Fruit fly (Drosophila melanogaster) whole organism, pupa: ENCODE measurements around the gene CG33932.

Experiments used
- CG10348 ChIP-seq: fragments of 200-800 bp; sonication (Bioruptor generic); IDR thresholded peaks from 2 replicates; pipeline ENCODE4 v1.3.6; 2022; ENCODE audit warnings: missing biosample characterization, missing genetic modification characterization
- CG14655 ChIP-seq: fragments of 200-800 bp; sonication (Bioruptor generic); optimal IDR thresholded peaks from 3 replicates; lab custom pipeline; 2017; ENCODE audit warnings: mild to moderate bottlenecking, missing biosample characterization, missing genetic modification reagents, missing genetic modification characterization
- CG15710 ChIP-seq: fragments of 200-800 bp; sonication (Bioruptor generic); optimal IDR thresholded peaks from 2 replicates; lab custom pipeline; 2018; ENCODE audit warnings: missing biosample characterization, mild to moderate bottlenecking, missing genetic modification characterization, moderate library complexity
- Ets98B ChIP-seq: fragments of 200-800 bp; sonication (Bioruptor generic); IDR thresholded peaks from 2 replicates; pipeline ENCODE4 v1.3.6; 2022; ENCODE audit warnings: missing biosample characterization, missing genetic modification characterization
- Pif1B ChIP-seq: fragments of 200-800 bp; sonication (Bioruptor generic); optimal IDR thresholded peaks from 3 replicates; lab custom pipeline; 2016; ENCODE audit warnings: missing biosample characterization, missing genetic modification characterization

DNA sequence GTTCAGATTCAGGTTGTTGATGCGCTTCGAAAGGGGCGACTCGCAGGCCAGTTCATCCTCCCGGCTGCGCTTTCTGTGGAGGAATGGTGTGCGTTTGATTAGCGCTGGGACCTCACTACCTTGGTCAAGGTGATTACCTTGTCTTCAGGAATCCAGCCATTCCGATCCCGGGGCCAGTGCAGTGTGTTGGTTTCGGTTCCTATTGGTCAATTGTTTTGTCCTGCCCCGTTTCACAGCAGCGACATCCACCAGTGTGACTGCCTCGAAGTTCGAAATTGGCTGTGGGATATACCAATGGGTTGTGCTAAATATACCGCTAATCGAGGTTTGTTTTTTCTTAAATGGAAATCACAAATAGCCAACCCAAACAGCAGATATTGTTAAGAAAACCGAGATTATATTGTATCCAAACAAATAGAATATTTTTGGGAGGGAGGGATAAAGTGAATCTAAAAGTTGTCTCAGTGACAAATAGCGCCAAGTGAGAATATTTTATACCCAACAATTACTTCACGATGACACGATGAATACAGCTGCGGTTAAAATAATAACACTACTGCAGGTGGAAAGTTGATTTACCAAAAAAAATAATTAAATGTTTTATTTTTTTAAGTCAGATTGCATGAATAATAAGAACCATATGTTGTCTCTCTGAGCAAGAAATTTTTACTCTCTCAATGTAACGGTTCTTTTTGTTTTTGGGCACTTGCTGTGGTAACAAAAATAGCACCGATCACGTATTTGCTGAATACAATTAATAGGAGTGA, 49.3 kb upstream of the CG33932 start, which contains the start of gene CG14229:
- TF ChIP-seq Ets98B (0 out of 2 replicates have a peak, but pooled peaks have one; percentile 45), CG14655 (no peak), CG15710 (tag; lab: Kevin White, UChicago) (peak; percentile 7), Pif1B (GFP tag; lab: Kevin White, UChicago) (peak; percentile 22), CG10348 (no peak)
